Fruit fly (Drosophila melanogaster) whole organism, embryonic: ENCODE data around the gene CG17028.

Source experiments
- ATbp ChIP-seq: fragments of 200-800 bp; sonication (Bioruptor generic); optimal IDR thresholded peaks from 2 replicates; lab custom pipeline; 2017; ENCODE audit warnings: missing biosample characterization, mild to moderate bottlenecking, missing genetic modification characterization, missing genetic modification reagents
- Abd-B ChIP-seq: fragments of 200-800 bp; sonication (Bioruptor generic); optimal IDR thresholded peaks from 2 replicates; lab custom pipeline; 2018; ENCODE audit warnings: missing biosample characterization, mild to moderate bottlenecking, missing genetic modification characterization, moderate library complexity
- Atf6 ChIP-seq: fragments of 200-800 bp; sonication (Bioruptor generic); IDR thresholded peaks from 2 replicates; pipeline ENCODE4 v1.3.6; 2022; ENCODE audit warnings: missing biosample characterization, missing genetic modification characterization
- BEAF-32 ChIP-seq: fragments of 200-800 bp; sonication (Bioruptor generic); optimal IDR thresholded peaks from 3 replicates; lab custom pipeline; 2017; ENCODE audit warnings: missing biosample characterization, missing genetic modification characterization, mild to moderate bottlenecking, moderate library complexity, missing genetic modification reagents
- Bgb ChIP-seq: fragments of 200-800 bp; sonication (Bioruptor generic); IDR thresholded peaks from 2 replicates; pipeline ENCODE4 v1.3.6; 2022; ENCODE audit warnings: missing biosample characterization, missing genetic modification characterization; ENCODE audit not compliant: partially characterized antibody
- CG10321 ChIP-seq: fragments of 200-800 bp; sonication (Bioruptor generic); IDR thresholded peaks from 2 replicates; pipeline ENCODE4 v1.3.6; 2022; ENCODE audit warnings: missing biosample characterization, missing genetic modification characterization
- CG10654 ChIP-seq: fragments of 200-800 bp; sonication (Bioruptor generic); optimal IDR thresholded peaks from 2 replicates; lab custom pipeline; 2016; ENCODE audit warnings: missing biosample characterization, missing genetic modification characterization
- CG11695 ChIP-seq: fragments of 200-800 bp; sonication (Bioruptor generic); IDR thresholded peaks from 3 replicates; pipeline ENCODE4 v1.3.6; 2022; ENCODE audit warnings: missing biosample characterization, missing genetic modification characterization
- CG12104 ChIP-seq: fragments of 200-800 bp; sonication (Bioruptor generic); optimal IDR thresholded peaks from 3 replicates; lab custom pipeline; 2016; ENCODE audit warnings: missing biosample characterization, missing genetic modification characterization
- CG12236 ChIP-seq: fragments of 200-800 bp; sonication (Bioruptor generic); optimal IDR thresholded peaks from 2 replicates; lab custom pipeline; 2016; ENCODE audit warnings: missing biosample characterization, missing genetic modification characterization
- CG13123 ChIP-seq: fragments of 200-800 bp; sonication (Bioruptor generic); optimal IDR thresholded peaks from 2 replicates; lab custom pipeline; 2016; ENCODE audit warnings: missing biosample characterization, missing genetic modification characterization
- CG16863 ChIP-seq: fragments of 200-800 bp; sonication (Bioruptor generic); optimal IDR thresholded peaks from 3 replicates; lab custom pipeline; 2016; ENCODE audit warnings: missing biosample characterization, missing genetic modification characterization
- CG32772 ChIP-seq: fragments of 200-800 bp; sonication (Bioruptor generic); IDR thresholded peaks from 2 replicates; pipeline ENCODE4 v1.3.6; 2022; ENCODE audit warnings: missing biosample characterization, missing genetic modification characterization
- CG3847 ChIP-seq: fragments of 200-800 bp; sonication (Bioruptor generic); IDR thresholded peaks from 2 replicates; pipeline ENCODE4 v1.3.6; 2022; ENCODE audit warnings: missing biosample characterization, missing genetic modification characterization
- CG4360 ChIP-seq: fragments of 200-800 bp; sonication (Bioruptor generic); IDR thresholded peaks from 2 replicates; pipeline ENCODE4 v1.3.6; 2022; ENCODE audit warnings: missing biosample characterization, missing genetic modification characterization
- CG4707 ChIP-seq: fragments of 200-800 bp; sonication (Bioruptor generic); optimal IDR thresholded peaks from 2 replicates; lab custom pipeline; 2018; ENCODE audit warnings: missing biosample characterization, mild to moderate bottlenecking, missing genetic modification characterization, moderate library complexity
- CG4854 ChIP-seq: fragments of 200-800 bp; sonication (Bioruptor generic); optimal IDR thresholded peaks from 2 replicates; lab custom pipeline; 2016; ENCODE audit warnings: missing biosample characterization, missing genetic modification characterization, inconsistent platforms
- CG5180 ChIP-seq: fragments of 200-800 bp; sonication (Bioruptor generic); optimal IDR thresholded peaks from 3 replicates; lab custom pipeline; 2017; ENCODE audit warnings: missing biosample characterization, missing genetic modification characterization, mild to moderate bottlenecking, moderate library complexity, missing genetic modification reagents
- CG6175 ChIP-seq: fragments of 200-800 bp; sonication (Bioruptor generic); IDR thresholded peaks from 3 replicates; pipeline ENCODE4 v1.3.6; 2022; ENCODE audit warnings: missing biosample characterization, missing genetic modification characterization
- CG6813 ChIP-seq: fragments of 200-800 bp; sonication (Bioruptor generic); optimal IDR thresholded peaks from 2 replicates; lab custom pipeline; 2017; ENCODE audit warnings: missing biosample characterization, missing genetic modification characterization, mild to moderate bottlenecking, moderate library complexity, missing genetic modification reagents
- CG9876 ChIP-seq: fragments of 200-800 bp; sonication (Bioruptor generic); optimal IDR thresholded peaks from 2 replicates; lab custom pipeline; 2016; ENCODE audit warnings: missing biosample characterization, missing genetic modification characterization
- Dad ChIP-seq: fragments of 200-800 bp; sonication (Bioruptor generic); optimal IDR thresholded peaks from 3 replicates; lab custom pipeline; 2016; ENCODE audit warnings: missing biosample characterization, missing genetic modification characterization
- GATAe ChIP-seq: fragments of 200-800 bp; sonication (Bioruptor generic); conservative IDR thresholded peaks from 2 replicates; pipeline ENCODE4 v1.3.6; 2022; ENCODE audit warnings: missing biosample characterization, missing genetic modification characterization
- H2.0 ChIP-seq: fragments of 200-800 bp; sonication (Bioruptor generic); IDR thresholded peaks from 2 replicates; pipeline ENCODE4 v1.3.6; 2022; ENCODE audit warnings: missing biosample characterization, missing genetic modification characterization
- HLH4C ChIP-seq: fragments of 200-800 bp; sonication (Bioruptor generic); IDR thresholded peaks from 3 replicates; pipeline ENCODE4 v1.3.6; 2022; ENCODE audit warnings: missing biosample characterization, missing genetic modification characterization; ENCODE audit not compliant: partially characterized antibody
- HLHmδ ChIP-seq: fragments of 200-800 bp; sonication (Bioruptor generic); optimal IDR thresholded peaks from 2 replicates; lab custom pipeline; 2018; ENCODE audit warnings: missing biosample characterization, mild to moderate bottlenecking, missing genetic modification characterization, moderate library complexity
- Hsf ChIP-seq: fragments of 200-800 bp; sonication (Bioruptor generic); optimal IDR thresholded peaks from 3 replicates; lab custom pipeline; 2016; ENCODE audit warnings: missing biosample characterization, missing genetic modification characterization
- Mad ChIP-seq: fragments of 200-800 bp; sonication (Bioruptor generic); optimal IDR thresholded peaks from 2 replicates; lab custom pipeline; 2016; ENCODE audit warnings: missing biosample characterization, missing genetic modification characterization
- Med ChIP-seq: fragments of 200-800 bp; sonication (Bioruptor generic); peaks from one replicate; lab custom pipeline; 2016; ENCODE audit warnings: missing biosample characterization, missing genetic modification characterization, mild to moderate bottlenecking, inconsistent platforms, moderate library complexity
- Pdp1 ChIP-seq, 2 experiments: fragments of 200-800 bp; sonication (Bioruptor generic); optimal IDR thresholded peaks; 3 replicates each; lab custom pipeline; 2016; ENCODE audit warnings: missing biosample characterization in 2 of 2, missing genetic modification characterization in 2 of 2, mild to moderate bottlenecking in 1 of 2, moderate library complexity in 1 of 2
- Xbp1 ChIP-seq: fragments of 200-800 bp; sonication (Bioruptor generic); optimal IDR thresholded peaks from 3 replicates; lab custom pipeline; 2016; ENCODE audit warnings: missing biosample characterization, mild to moderate bottlenecking, missing genetic modification characterization
- ap ChIP-seq: fragments of 200-800 bp; sonication (Bioruptor generic); IDR thresholded peaks from 2 replicates; pipeline ENCODE4 v1.3.6; 2022; ENCODE audit warnings: missing biosample characterization, missing genetic modification characterization
- ara ChIP-seq: fragments of 200-800 bp; sonication (Bioruptor generic); IDR thresholded peaks from 2 replicates; pipeline ENCODE4 v1.3.6; 2022; ENCODE audit warnings: missing biosample characterization, missing genetic modification characterization
- ash1 ChIP-seq: fragments of 200-800 bp; sonication (Bioruptor generic); optimal IDR thresholded peaks from 2 replicates; lab custom pipeline; 2018; ENCODE audit warnings: missing biosample characterization, mild to moderate bottlenecking, missing genetic modification characterization
- chm ChIP-seq: fragments of 200-800 bp; sonication (Bioruptor generic); IDR thresholded peaks from 2 replicates; pipeline ENCODE4 v1.3.6; 2022; ENCODE audit warnings: missing biosample characterization, missing genetic modification characterization
- eve ChIP-seq, 2 experiments: fragments of >200 bp; optimal IDR thresholded peaks; 2 replicates each; lab custom pipeline; 2017; ENCODE audit warnings: missing biosample characterization in 2 of 2, missing genetic modification characterization in 2 of 2
- eyg ChIP-seq: fragments of 200-800 bp; sonication (Bioruptor generic); optimal IDR thresholded peaks from 3 replicates; lab custom pipeline; 2016; ENCODE audit warnings: missing biosample characterization, missing genetic modification characterization
- fd3F ChIP-seq: fragments of 200-800 bp; sonication (Bioruptor generic); optimal IDR thresholded peaks from 2 replicates; lab custom pipeline; 2018; ENCODE audit warnings: missing biosample characterization, mild to moderate bottlenecking, missing genetic modification characterization, moderate library complexity
- fru ChIP-seq: fragments of >200 bp; optimal IDR thresholded peaks from 2 replicates; lab custom pipeline; 2017
- maf-S ChIP-seq: fragments of 200-800 bp; sonication (Bioruptor generic); optimal IDR thresholded peaks from 2 replicates; lab custom pipeline; 2016; ENCODE audit warnings: missing biosample characterization, missing genetic modification characterization
- nerfin-2 ChIP-seq: fragments of 200-800 bp; sonication (Bioruptor generic); IDR thresholded peaks from 2 replicates; pipeline ENCODE4 v1.3.6; 2022; ENCODE audit warnings: missing biosample characterization, missing genetic modification characterization; ENCODE audit not compliant: partially characterized antibody
- peb ChIP-seq: fragments of 200-800 bp; sonication (Bioruptor generic); IDR thresholded peaks from 2 replicates; pipeline ENCODE4 v1.3.6; 2022; ENCODE audit warnings: missing biosample characterization, missing genetic modification characterization
- pros ChIP-seq: fragments of 200-800 bp; sonication (Bioruptor generic); optimal IDR thresholded peaks from 3 replicates; lab custom pipeline; 2019; ENCODE audit warnings: missing biosample characterization, mild to moderate bottlenecking, missing genetic modification characterization, moderate library complexity
- salm ChIP-seq: fragments of 200-800 bp; sonication (Bioruptor generic); optimal IDR thresholded peaks from 2 replicates; lab custom pipeline; 2018; ENCODE audit warnings: missing biosample characterization, mild to moderate bottlenecking, missing genetic modification characterization
- sc ChIP-seq, 3 experiments: fragments of >200 bp in 2 of 3; fragments of 200-800 bp in 1 of 3; sonication (Bioruptor generic) in 1 of 3; optimal IDR thresholded peaks; 2 replicates in 2 of 3; 3 replicates in 1 of 3; lab custom pipeline; 2017; ENCODE audit warnings: mild to moderate bottlenecking in 1 of 3, missing biosample characterization in 1 of 3, missing genetic modification characterization in 1 of 3, missing genetic modification reagents in 1 of 3
- schlank ChIP-seq: fragments of 200-800 bp; sonication (Bioruptor generic); optimal IDR thresholded peaks from 2 replicates; lab custom pipeline; 2018; ENCODE audit warnings: missing biosample characterization, mild to moderate bottlenecking, missing genetic modification characterization
- sisA ChIP-seq: fragments of 200-800 bp; sonication (Bioruptor generic); IDR thresholded peaks from 2 replicates; pipeline ENCODE4 v1.3.6; 2022; ENCODE audit warnings: missing biosample characterization, missing genetic modification characterization
- twi ChIP-seq: fragments of 200-800 bp; optimal IDR thresholded peaks from 2 replicates; lab custom pipeline; 2019; ENCODE audit warnings: missing biosample characterization, mild to moderate bottlenecking, missing genetic modification characterization, moderate library complexity
- vnd ChIP-seq: fragments of 200-800 bp; sonication (Bioruptor generic); IDR thresholded peaks from 3 replicates; pipeline ENCODE4 v1.3.6; 2022; ENCODE audit warnings: missing biosample characterization, missing genetic modification characterization; ENCODE audit not compliant: partially characterized antibody
- zfh1 ChIP-seq: fragments of 200-800 bp; sonication (Bioruptor generic); IDR thresholded peaks from 3 replicates; pipeline ENCODE4 v1.3.6; 2022; ENCODE audit warnings: missing biosample characterization, missing genetic modification characterization

The CG17028 gene

DNA sequence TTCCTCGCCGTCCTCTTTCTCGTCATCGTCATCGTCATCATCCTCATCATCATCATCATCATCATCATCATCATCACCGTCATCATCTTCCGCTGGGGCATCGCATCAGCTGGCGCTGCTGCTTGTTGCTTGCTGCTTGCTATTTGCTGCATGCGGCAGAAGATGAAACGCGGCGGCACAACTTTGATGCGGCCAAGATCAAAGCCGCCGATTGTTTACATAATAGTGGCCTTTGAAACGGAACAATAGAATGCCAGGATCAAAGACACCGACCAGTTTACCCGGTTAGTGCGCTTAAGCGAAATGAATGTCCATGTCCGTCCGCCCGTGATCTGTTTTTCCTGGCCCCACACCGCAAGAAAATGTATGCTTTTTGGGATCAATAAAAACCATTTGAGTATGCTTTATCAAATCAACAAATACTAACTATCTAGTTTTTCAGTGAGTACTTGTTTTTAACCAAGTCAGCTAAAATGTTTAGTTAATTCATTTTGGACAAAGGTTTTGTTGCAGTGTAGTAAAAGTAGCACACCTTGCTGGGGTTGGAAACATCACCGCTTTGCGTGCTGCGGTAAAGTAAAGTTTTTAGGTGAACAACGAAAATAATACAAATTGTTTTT, 42.9 kb downstream of the CG17028 start (continued):
- TF ChIP-seq GATAe (GFP tag; lab: Robert Waterston, UW) (no peak), HLHmδ (GFP tag; lab: Kevin White, UChicago) (no peak), Xbp1 (GFP tag; lab: Kevin White, UChicago) (peak; percentile 47), CG9876 (GFP tag; lab: Kevin White, UChicago) (peak; percentile 3), salm (tag; lab: Kevin White, UChicago) (no peak), zfh1 (GFP tag; lab: Robert Waterston, UW) (peak; percentile 71), BEAF-32 (GFP tag; lab: Kevin White, UChicago) (no peak), Atf6 (GFP tag; lab: Robert Waterston, UW) (no peak), Med (GFP tag; lab: Kevin White, UChicago) (peak; percentile 80), CG12104 (GFP tag; lab: Kevin White, UChicago) (no peak), ATbp (GFP tag; lab: Kevin White, UChicago) (peak; percentile 18), maf-S (GFP tag; lab: Kevin White, UChicago) (peak; percentile 38), CG4707 (peak; percentile 30), CG13123 (GFP tag; lab: Kevin White, UChicago) (no peak), eve (GFP tag; optimal IDR thresholded peaks at IDR 0.05; lab: Kevin White, UChicago) (peak in 1 of 2 experiments; percentile 21), fd3F (GFP tag; lab: Kevin White, UChicago) (no peak), pros (GFP tag; lab: Kevin White, UChicago) (no peak), CG10654 (GFP tag; lab: Kevin White, UChicago) (peak; percentile 33), CG16863 (peak; percentile 41), CG3847 (GFP tag; lab: Robert Waterston, UW) (no peak), ap (no peak), CG32772 (GFP tag; lab: Robert Waterston, UW) (peak; percentile 22; the same call in 1 of the 2 replicates), CG11695 (GFP tag; lab: Robert Waterston, UW) (no peak), nerfin-2 (GFP tag; lab: Robert Waterston, UW) (no peak), H2.0 (GFP tag; lab: Robert Waterston, UW) (peak; percentile 29; the same call in 1 of the 2 replicates), twi (tag; lab: Kevin White, UChicago) (peak; percentile 55), CG10321 (GFP tag; lab: Robert Waterston, UW) (no peak), Hsf (GFP tag; lab: Kevin White, UChicago) (peak; percentile 55), Dad (GFP tag; lab: Kevin White, UChicago) (peak; percentile 13), Mad (GFP tag; lab: Kevin White, UChicago) (peak; percentile 21), chm (peak; percentile 54; the same call in 1 of the 2 replicates), vnd (GFP tag; lab: Robert Waterston, UW) (no peak), CG6175 (GFP tag; lab: Robert Waterston, UW) (no peak), HLH4C (GFP tag; lab: Robert Waterston, UW) (no peak), CG5180 (GFP tag; lab: Kevin White, UChicago) (no peak), sisA (GFP tag; lab: Robert Waterston, UW) (peak; percentile 53; the same call in 1 of the 2 replicates), Pdp1 (GFP tag; optimal IDR thresholded peaks at IDR 0.05; lab: Kevin White, UChicago) (peak; percentile 39 to 73), schlank (tag; lab: Kevin White, UChicago) (no peak), ash1 (no peak), CG12236 (GFP tag; lab: Kevin White, UChicago) (peak; percentile 43), Bgb (GFP tag; lab: Robert Waterston, UW) (no peak), CG6813 (GFP tag; lab: Kevin White, UChicago) (peak; percentile 38), sc (optimal IDR thresholded peaks at IDR 0.05; lab: Kevin White, UChicago) (no peak), sc (GFP tag; optimal IDR thresholded peaks at IDR 0.05; lab: Kevin White, UChicago) (no peak), CG4360 (GFP tag; lab: Robert Waterston, UW) (no peak), ara (GFP tag; lab: Robert Waterston, UW) (peak; percentile 78), CG4854 (no peak), fru (lab: Kevin White, UChicago) (no peak), peb (GFP tag; lab: Robert Waterston, UW) (peak; percentile 36; the same call in 1 of the 2 replicates), Abd-B (GFP tag; lab: Kevin White, UChicago) (peak; percentile 27), eyg (GFP tag; lab: Kevin White, UChicago) (no peak)
